Fruit fly (Drosophila melanogaster) whole organism, prepupa: ENCODE measurements around the gene Nmdar1.

Experiments
- CG10669 ChIP-seq: fragments of 200-800 bp; sonication (Bioruptor generic); optimal IDR thresholded peaks from 3 replicates; lab custom pipeline; 2018; ENCODE audit warnings: missing biosample characterization, mild to moderate bottlenecking, missing genetic modification characterization, moderate library complexity
- CG11294 ChIP-seq: fragments of 200-800 bp; sonication (Bioruptor generic); IDR thresholded peaks from 2 replicates; pipeline ENCODE4 v1.3.6; 2022; ENCODE audit warnings: missing biosample characterization, missing genetic modification characterization
- CG11762 ChIP-seq: fragments of 200-800 bp; sonication (Bioruptor generic); optimal IDR thresholded peaks from 3 replicates; lab custom pipeline; 2016; ENCODE audit warnings: missing biosample characterization, missing genetic modification characterization; ENCODE audit not compliant: insufficient read depth
- CG11902 ChIP-seq: fragments of 200-800 bp; sonication (Bioruptor generic); optimal IDR thresholded peaks from 3 replicates; lab custom pipeline; 2016; ENCODE audit warnings: missing biosample characterization, missing genetic modification characterization
- CG15336 ChIP-seq: fragments of 200-800 bp; sonication (Bioruptor generic); IDR thresholded peaks from 2 replicates; pipeline ENCODE4 v1.3.6; 2022; ENCODE audit warnings: missing biosample characterization, missing genetic modification characterization
- CG1621 ChIP-seq: fragments of 200-800 bp; sonication (Bioruptor generic); optimal IDR thresholded peaks from 3 replicates; lab custom pipeline; 2018; ENCODE audit warnings: missing biosample characterization, mild to moderate bottlenecking, missing genetic modification characterization
- CG16779 ChIP-seq: fragments of 200-800 bp; sonication (Bioruptor generic); optimal IDR thresholded peaks from 3 replicates; lab custom pipeline; 2017; ENCODE audit warnings: missing biosample characterization, mild to moderate bottlenecking, missing genetic modification characterization
- CG3032 ChIP-seq: fragments of 200-800 bp; optimal IDR thresholded peaks from 2 replicates; lab custom pipeline; 2019; ENCODE audit warnings: missing biosample characterization, mild to moderate bottlenecking, missing genetic modification characterization, moderate library complexity
- CG31627 ChIP-seq: fragments of 200-800 bp; sonication (Bioruptor generic); optimal IDR thresholded peaks from 3 replicates; lab custom pipeline; 2016; ENCODE audit warnings: missing biosample characterization, missing genetic modification characterization
- CG6276 ChIP-seq: fragments of 200-800 bp; sonication (Bioruptor generic); optimal IDR thresholded peaks from 2 replicates; lab custom pipeline; 2017; ENCODE audit warnings: missing biosample characterization, mild to moderate bottlenecking, missing genetic modification characterization
- CG6808 ChIP-seq: fragments of 200-800 bp; sonication (Bioruptor generic); optimal IDR thresholded peaks from 3 replicates; lab custom pipeline; 2017; ENCODE audit warnings: missing biosample characterization, missing genetic modification characterization, mild to moderate bottlenecking, moderate library complexity, missing genetic modification reagents
- CG6854 ChIP-seq: fragments of 200-800 bp; sonication (Bioruptor generic); optimal IDR thresholded peaks from 2 replicates; lab custom pipeline; 2017; ENCODE audit warnings: missing biosample characterization, mild to moderate bottlenecking, missing genetic modification characterization
- CG8632 ChIP-seq: fragments of 200-800 bp; sonication (Bioruptor generic); optimal IDR thresholded peaks from 3 replicates; lab custom pipeline; 2016; ENCODE audit warnings: missing biosample characterization, missing genetic modification characterization
- CG9139 ChIP-seq: fragments of 200-800 bp; sonication (Bioruptor generic); optimal IDR thresholded peaks from 3 replicates; lab custom pipeline; 2017; ENCODE audit warnings: missing biosample characterization, mild to moderate bottlenecking, missing genetic modification characterization
- Eip78C ChIP-seq: fragments of 200-800 bp; sonication (Bioruptor generic); peaks from one replicate; lab custom pipeline; 2016; ENCODE audit warnings: missing biosample characterization, missing genetic modification characterization
- Eip93F ChIP-seq: fragments of 200-800 bp; sonication (Bioruptor generic); optimal IDR thresholded peaks from 2 replicates; lab custom pipeline; 2016; ENCODE audit warnings: missing biosample characterization, mild to moderate bottlenecking, missing genetic modification characterization
- Gug ChIP-seq: fragments of 200-800 bp; sonication (Bioruptor generic); IDR thresholded peaks from 2 replicates; pipeline ENCODE4 v1.3.6; 2022; ENCODE audit warnings: missing biosample characterization, missing genetic modification characterization
- Hr39 ChIP-seq: fragments of 200-800 bp; sonication (Bioruptor generic); optimal IDR thresholded peaks from 2 replicates; lab custom pipeline; 2016; ENCODE audit warnings: missing biosample characterization, missing genetic modification characterization
- Lpt ChIP-seq: fragments of 200-800 bp; sonication (Bioruptor generic); optimal IDR thresholded peaks from 3 replicates; lab custom pipeline; 2016; ENCODE audit warnings: missing biosample characterization, missing genetic modification characterization
- Smox ChIP-seq: fragments of 200-800 bp; sonication (Bioruptor generic); optimal IDR thresholded peaks from 3 replicates; lab custom pipeline; 2016; ENCODE audit warnings: missing biosample characterization, missing genetic modification characterization
- Sox102F ChIP-seq: fragments of 200-800 bp; sonication (Bioruptor generic); optimal IDR thresholded peaks from 2 replicates; lab custom pipeline; 2016; ENCODE audit warnings: missing biosample characterization, mild to moderate bottlenecking, missing genetic modification characterization
- Sox14 ChIP-seq: fragments of 200-800 bp; sonication (Bioruptor generic); optimal IDR thresholded peaks from 3 replicates; lab custom pipeline; 2016; ENCODE audit warnings: missing biosample characterization, missing genetic modification characterization
- Sox15 ChIP-seq: fragments of 200-800 bp; sonication (Bioruptor generic); optimal IDR thresholded peaks from 3 replicates; lab custom pipeline; 2016; ENCODE audit warnings: missing biosample characterization, missing genetic modification characterization
- achi ChIP-seq: fragments of 200-800 bp; sonication (Bioruptor generic); optimal IDR thresholded peaks from 3 replicates; lab custom pipeline; 2016; ENCODE audit warnings: missing biosample characterization, missing genetic modification characterization
- cyc ChIP-seq: fragments of 200-800 bp; sonication (Bioruptor generic); optimal IDR thresholded peaks from 3 replicates; lab custom pipeline; 2016; ENCODE audit warnings: missing biosample characterization, missing genetic modification characterization
- dac ChIP-seq: fragments of 200-800 bp; sonication (Bioruptor generic); optimal IDR thresholded peaks from 2 replicates; lab custom pipeline; 2017; ENCODE audit warnings: missing biosample characterization, mild to moderate bottlenecking, missing genetic modification characterization
- dsx ChIP-seq: fragments of 200-800 bp; optimal IDR thresholded peaks from 3 replicates; lab custom pipeline; 2019; ENCODE audit warnings: missing biosample characterization, mild to moderate bottlenecking, missing genetic modification characterization, moderate library complexity; ENCODE audit not compliant: poor library complexity, severe bottlenecking
- eg ChIP-seq: fragments of 200-800 bp; sonication (Bioruptor generic); IDR thresholded peaks from 3 replicates; pipeline ENCODE4 v1.3.6; 2022; ENCODE audit warnings: missing biosample characterization, missing genetic modification characterization
- esn ChIP-seq: fragments of 200-800 bp; sonication (Bioruptor generic); optimal IDR thresholded peaks from 2 replicates; lab custom pipeline; 2016; ENCODE audit warnings: missing biosample characterization, mild to moderate bottlenecking, missing genetic modification characterization, moderate library complexity
- fd59A ChIP-seq: fragments of 200-800 bp; sonication (Bioruptor generic); optimal IDR thresholded peaks from 2 replicates; lab custom pipeline; 2017; ENCODE audit warnings: missing biosample characterization, mild to moderate bottlenecking, missing genetic modification characterization, missing genetic modification reagents
- fd85E ChIP-seq: fragments of 200-800 bp; sonication (Bioruptor generic); optimal IDR thresholded peaks from 3 replicates; lab custom pipeline; 2016; ENCODE audit warnings: missing biosample characterization, missing genetic modification characterization
- fkh ChIP-seq: fragments of 200-800 bp; sonication (Bioruptor generic); optimal IDR thresholded peaks from 3 replicates; lab custom pipeline; 2017; ENCODE audit warnings: missing biosample characterization, mild to moderate bottlenecking, missing genetic modification characterization, moderate library complexity
- lz ChIP-seq: fragments of 200-800 bp; sonication (Bioruptor generic); optimal IDR thresholded peaks from 3 replicates; lab custom pipeline; 2016; ENCODE audit warnings: missing biosample characterization, missing genetic modification characterization
- net ChIP-seq: fragments of 200-800 bp; sonication (Bioruptor generic); optimal IDR thresholded peaks from 3 replicates; lab custom pipeline; 2016; ENCODE audit warnings: missing biosample characterization, missing genetic modification characterization
- pdm3 ChIP-seq: fragments of 200-800 bp; sonication (Bioruptor generic); optimal IDR thresholded peaks from 3 replicates; lab custom pipeline; 2016; ENCODE audit warnings: missing biosample characterization, missing genetic modification characterization
- salr ChIP-seq, 2 experiments: fragments of 200-800 bp; sonication (Bioruptor generic); optimal IDR thresholded peaks; 3 replicates each; lab custom pipeline; 2016 to 2018; ENCODE audit warnings: missing biosample characterization in 2 of 2, missing genetic modification characterization in 2 of 2, mild to moderate bottlenecking in 1 of 2
- spab ChIP-seq: fragments of 200-800 bp; sonication (Bioruptor generic); optimal IDR thresholded peaks from 2 replicates; lab custom pipeline; 2017; ENCODE audit warnings: missing biosample characterization, mild to moderate bottlenecking, missing genetic modification characterization, missing genetic modification reagents
- topi ChIP-seq: fragments of 200-800 bp; sonication (Bioruptor generic); optimal IDR thresholded peaks from 3 replicates; lab custom pipeline; 2016; ENCODE audit warnings: missing biosample characterization, missing genetic modification characterization
- vri ChIP-seq: fragments of 200-800 bp; sonication (Bioruptor generic); optimal IDR thresholded peaks from 3 replicates; lab custom pipeline; 2016; ENCODE audit warnings: missing biosample characterization, mild to moderate bottlenecking, missing genetic modification characterization

The Nmdar1 gene

dm6 chr3R:5474551-5474950 is 48.6 kb downstream of the Nmdar1 start, which contains the start of the genes CG45100, HDAC3 and Hcs:
CG45100 (minus strand) TSS chr3R:5474600.
HDAC3 (minus strand) TSS chr3R:5474600.
Hcs (plus strand) TSS chr3R:5474899.
- TF ChIP-seq lz (GFP tag; lab: Kevin White, UChicago) (peak; percentile 55), salr (GFP tag; optimal IDR thresholded peaks at IDR 0.05; lab: Kevin White, UChicago) (no peak), Sox102F (no peak), esn (GFP tag; lab: Kevin White, UChicago) (peak; percentile 61), CG11902 (GFP tag; lab: Kevin White, UChicago) (peak; percentile 20), topi (no peak), CG8632 (GFP tag; lab: Kevin White, UChicago) (no peak), eg (GFP tag; lab: Robert Waterston, UW) (0 out of 3 replicates have a peak, but pooled peaks have one; percentile 10), Smox (GFP tag; lab: Kevin White, UChicago) (no peak), CG15336 (GFP tag; lab: Robert Waterston, UW) (0 out of 2 replicates have a peak, but pooled peaks have one; percentile 24), Sox14 (GFP tag; lab: Kevin White, UChicago) (no peak), CG31627 (peak; percentile 55)

- peak; percentile 48 for TF ChIP-seq esn (GFP tag; lab: Kevin White, UChicago)
- no peak for TF ChIP-seq CG1621
- no peak for TF ChIP-seq Gug (GFP tag; lab: Robert Waterston, UW)
- TF ChIP-seq dac (GFP tag; lab: Kevin White, UChicago): no peak
- TF ChIP-seq fd59A (GFP tag; lab: Kevin White, UChicago): no peak
- no peak for TF ChIP-seq Sox14 (GFP tag; lab: Kevin White, UChicago)
- TF ChIP-seq CG11902 (GFP tag; lab: Kevin White, UChicago): peak; percentile 7
- no peak for TF ChIP-seq vri (GFP tag; lab: Kevin White, UChicago)
- peak; percentile 29 for TF ChIP-seq CG6854 (GFP tag; lab: Kevin White, UChicago)
- TF ChIP-seq cyc: peak; percentile 26
- peak; percentile 3 for TF ChIP-seq lz (GFP tag; lab: Kevin White, UChicago)
- no peak for TF ChIP-seq Eip78C (GFP tag; lab: Kevin White, UChicago)
- no peak for TF ChIP-seq CG6808 (GFP tag; lab: Kevin White, UChicago)
- TF ChIP-seq CG8632 (GFP tag; lab: Kevin White, UChicago): no peak
- TF ChIP-seq CG3032 (tag; lab: Kevin White, UChicago): peak; percentile 50
Observed at dm6 chr3R:5470586-5471283, 52.4 kb downstream of the Nmdar1 start, which contains the start of the genes mRpL44 and Snr1. mRpL44 (minus strand) TSS chr3R:5470636. Snr1 (plus strand) TSS chr3R:5470926.

dm6 chr3R:5467619-5468018 is 55.5 kb downstream of the Nmdar1 start, which contains the start of gene POLDIP2:
POLDIP2 (plus strand) TSS chr3R:5467778.
- TF ChIP-seq dsx (GFP tag; lab: Kevin White, UChicago) (peak; percentile 4), Sox15 (GFP tag; lab: Kevin White, UChicago) (no peak), achi (GFP tag; lab: Kevin White, UChicago) (peak; percentile 48), Eip78C (GFP tag; lab: Kevin White, UChicago) (peak; percentile 63)

DNA sequence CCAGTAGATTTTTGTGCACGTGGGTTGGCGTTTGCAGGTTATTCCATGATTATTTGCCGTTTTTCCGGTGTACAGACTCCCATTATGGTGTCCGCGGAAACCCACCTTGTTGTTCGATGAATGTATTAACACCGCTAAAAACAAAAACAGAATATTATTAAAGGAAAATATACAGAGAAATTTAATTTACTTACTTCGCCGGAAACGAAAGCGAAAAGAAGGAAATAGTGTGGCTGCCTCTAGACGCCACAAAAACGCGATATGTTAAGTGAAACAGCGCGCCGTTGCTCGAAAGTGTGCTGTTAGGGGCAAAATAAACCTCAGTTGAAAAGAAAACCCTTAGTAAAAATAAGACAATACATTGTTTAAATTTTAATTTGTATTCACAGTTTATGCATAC is 56.3 kb downstream of the Nmdar1 start, which contains the start of gene RpL35A:
RpL35A (minus strand) TSS at position 227 of the 400 bp plus-strand sequence.
- no peak for TF ChIP-seq Sox102F
- no peak for TF ChIP-seq Lpt (GFP tag; lab: Kevin White, UChicago)
- TF ChIP-seq achi (GFP tag; lab: Kevin White, UChicago): peak; percentile 58
- TF ChIP-seq CG6808 (GFP tag; lab: Kevin White, UChicago): peak; percentile 62
- TF ChIP-seq CG3032 (tag; lab: Kevin White, UChicago): peak; percentile 43
- TF ChIP-seq CG11762 (GFP tag; lab: Kevin White, UChicago): peak; percentile 39
- TF ChIP-seq Gug (GFP tag; lab: Robert Waterston, UW): no peak
- TF ChIP-seq lz (GFP tag; lab: Kevin White, UChicago): peak; percentile 72
- TF ChIP-seq topi: peak; percentile 78
- TF ChIP-seq CG11902 (GFP tag; lab: Kevin White, UChicago): no peak
- no peak for TF ChIP-seq fd59A (GFP tag; lab: Kevin White, UChicago)
- no peak for TF ChIP-seq CG6276 (GFP tag; lab: Kevin White, UChicago)
- peak; percentile 74 for TF ChIP-seq dsx (GFP tag; lab: Kevin White, UChicago)
- peak; percentile 53 for TF ChIP-seq pdm3 (GFP tag; lab: Kevin White, UChicago)
- TF ChIP-seq Hr39 (GFP tag; lab: Kevin White, UChicago): peak; percentile 41
- TF ChIP-seq CG9139 (GFP tag; lab: Kevin White, UChicago): no peak
- no peak for TF ChIP-seq Eip93F (GFP tag; lab: Kevin White, UChicago)
- TF ChIP-seq Sox15 (GFP tag; lab: Kevin White, UChicago): no peak
- no peak for TF ChIP-seq Smox (GFP tag; lab: Kevin White, UChicago)
- no peak for TF ChIP-seq fkh (GFP tag; lab: Kevin White, UChicago)
- 0 out of 2 replicates have a peak, but pooled peaks have one; percentile 12 for TF ChIP-seq CG15336 (GFP tag; lab: Robert Waterston, UW)
- peak; percentile 92 for TF ChIP-seq Eip78C (GFP tag; lab: Kevin White, UChicago)
- TF ChIP-seq CG16779 (tag; lab: Kevin White, UChicago): no peak
- no peak for TF ChIP-seq CG10669 (GFP tag; lab: Kevin White, UChicago)
- no peak for TF ChIP-seq spab (GFP tag; lab: Kevin White, UChicago)
- no peak for TF ChIP-seq CG11294 (GFP tag; lab: Robert Waterston, UW)
- no peak for TF ChIP-seq fd85E (GFP tag; lab: Kevin White, UChicago)
- peak; percentile 93 for TF ChIP-seq CG6854 (GFP tag; lab: Kevin White, UChicago)
- TF ChIP-seq net: peak; percentile 85
